Worm (Caenorhabditis elegans): ENCODE results near the gene ccm-2.

Gene ccm-2

DNA sequence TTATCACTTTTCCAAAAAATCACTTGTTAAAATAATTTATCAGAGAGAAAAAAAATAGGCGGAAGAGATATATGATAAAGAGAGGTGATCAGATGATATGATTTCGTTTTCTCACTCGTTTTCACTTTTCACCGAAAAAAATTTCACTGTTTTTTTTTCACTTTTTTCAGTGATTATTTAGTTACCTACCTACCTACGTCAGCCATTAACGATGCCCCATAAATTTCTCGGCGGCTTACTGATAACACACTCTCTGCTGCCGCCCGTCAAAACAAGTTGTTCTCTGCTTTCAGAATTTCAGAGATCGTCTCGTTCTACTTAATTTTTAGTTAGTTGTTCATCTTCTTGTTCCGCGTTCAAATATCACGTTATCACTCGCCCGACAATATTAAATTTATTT, 32.4 kb downstream of the ccm-2 start:
- TF ChIP-seq tbx-11 (GFP tag; IDR thresholded peaks at IDR 0.05): no peak
- no peak for TF ChIP-seq ets-7 (tag; optimal IDR thresholded peaks at IDR 0.05)
- TF ChIP-seq ceh-13 (GFP tag; optimal IDR thresholded peaks at IDR 0.05): no peak
- TF ChIP-seq flt-1 (GFP tag; IDR thresholded peaks at IDR 0.05): no peak
- TF ChIP-seq sea-1 (GFP tag; conservative IDR thresholded peaks at IDR 0.05): no peak
- TF ChIP-seq hmbx-1 (tag; optimal IDR thresholded peaks at IDR 0.05): no peak
- no peak for TF ChIP-seq hmg-4 (GFP tag; optimal IDR thresholded peaks at IDR 0.05)
- TF ChIP-seq pes-1 (GFP tag; IDR thresholded peaks at IDR 0.05): no peak

DNA sequence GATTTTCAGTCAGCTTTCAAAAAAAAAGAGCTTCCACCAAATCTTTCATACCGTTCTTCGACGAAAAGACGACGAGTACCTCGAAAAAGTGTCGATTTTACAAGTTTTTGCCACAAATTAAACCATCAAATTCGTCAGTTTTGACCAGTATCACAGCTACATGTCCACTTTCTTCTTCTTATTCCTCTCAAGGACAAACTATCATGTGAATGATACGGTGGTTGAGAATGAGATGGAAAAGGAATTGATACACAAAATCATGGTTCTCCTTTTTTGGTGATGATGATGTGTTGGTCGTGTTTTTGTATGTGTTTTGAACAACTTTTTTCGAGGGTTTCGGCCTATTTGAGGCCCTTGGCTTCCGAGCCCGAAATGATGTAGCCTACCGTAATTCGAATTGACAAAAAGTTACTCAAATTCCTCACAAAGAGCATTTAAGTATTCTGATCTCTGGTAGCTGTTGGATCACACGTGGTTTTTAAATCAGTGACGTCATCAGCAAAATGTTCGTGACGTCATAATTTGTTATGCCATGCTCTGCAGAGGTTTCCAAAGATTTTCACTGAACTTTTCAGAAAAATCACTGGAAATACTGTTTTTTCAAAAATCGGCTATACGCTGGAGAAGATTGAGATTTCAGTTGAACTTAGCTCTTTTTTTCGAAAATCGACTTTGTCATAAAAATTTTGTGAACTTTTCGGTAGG, 33.6 kb downstream of the ccm-2 start:
- no peak for TF ChIP-seq hmbx-1 (tag; optimal IDR thresholded peaks at IDR 0.05)
- TF ChIP-seq ceh-36 (tag; optimal IDR thresholded peaks at IDR 0.05): no peak
- TF ChIP-seq flt-1 (GFP tag; IDR thresholded peaks at IDR 0.05): no peak
- TF ChIP-seq hnd-1 (tag; optimal IDR thresholded peaks at IDR 0.05): no peak
- TF ChIP-seq sea-1 (GFP tag; conservative IDR thresholded peaks at IDR 0.05): no peak
- TF ChIP-seq tra-4 (tag; optimal IDR thresholded peaks at IDR 0.05): no peak
- TF ChIP-seq tbx-11 (GFP tag; IDR thresholded peaks at IDR 0.05): no peak
- no peak for TF ChIP-seq B0310.2 (tag; optimal IDR thresholded peaks at IDR 0.05)
- TF ChIP-seq aly-1 (tag; optimal IDR thresholded peaks at IDR 0.05): no peak
- TF ChIP-seq scrt-1 (GFP tag; IDR thresholded peaks at IDR 0.05): no peak
- no peak for TF ChIP-seq F13C5.2 (tag; optimal IDR thresholded peaks at IDR 0.05)
- TF ChIP-seq tbx-37 (GFP tag; conservative IDR thresholded peaks at IDR 0.05): no peak
- TF ChIP-seq pes-1 (GFP tag; IDR thresholded peaks at IDR 0.05): no peak

DNA sequence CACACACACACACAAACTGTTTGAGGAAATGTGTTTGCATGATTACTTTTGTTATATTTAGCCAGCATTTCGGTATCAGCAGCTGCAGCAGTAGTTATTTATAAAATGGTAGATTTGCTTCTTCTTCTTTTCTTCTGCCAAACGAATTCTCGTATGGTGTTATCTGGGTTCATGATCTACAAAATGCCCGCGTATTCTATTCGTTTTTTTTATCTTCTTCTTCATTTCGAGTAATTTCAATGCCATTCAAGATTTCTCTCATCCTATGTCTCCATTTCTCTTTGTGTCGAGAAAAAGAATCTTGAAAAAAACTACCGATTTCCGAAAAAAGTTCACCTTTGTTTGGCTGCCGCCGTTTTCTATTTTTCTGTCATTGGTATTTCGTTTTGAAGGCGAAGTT, 34.6 kb downstream of the ccm-2 start:
- no peak for TF ChIP-seq hmbx-1 (tag; optimal IDR thresholded peaks at IDR 0.05)
- no peak for TF ChIP-seq scrt-1 (GFP tag; IDR thresholded peaks at IDR 0.05)
- TF ChIP-seq F13C5.2 (tag; optimal IDR thresholded peaks at IDR 0.05): no peak
- no peak for TF ChIP-seq tra-4 (tag; optimal IDR thresholded peaks at IDR 0.05)
- no peak for TF ChIP-seq pes-1 (GFP tag; IDR thresholded peaks at IDR 0.05)
- TF ChIP-seq ceh-36 (tag; optimal IDR thresholded peaks at IDR 0.05): no peak
- no peak for TF ChIP-seq tbx-37 (GFP tag; conservative IDR thresholded peaks at IDR 0.05)
- no peak for TF ChIP-seq ceh-13 (GFP tag; optimal IDR thresholded peaks at IDR 0.05)
- TF ChIP-seq aly-1 (tag; optimal IDR thresholded peaks at IDR 0.05): no peak
- TF ChIP-seq ets-7 (tag; optimal IDR thresholded peaks at IDR 0.05): no peak
- TF ChIP-seq ama-1 (optimal IDR thresholded peaks at IDR 0.05): no peak
- TF ChIP-seq flt-1 (GFP tag; IDR thresholded peaks at IDR 0.05): no peak
- no peak for TF ChIP-seq B0310.2 (tag; optimal IDR thresholded peaks at IDR 0.05)
- no peak for TF ChIP-seq hmg-4 (GFP tag; optimal IDR thresholded peaks at IDR 0.05)
- no peak for TF ChIP-seq hnd-1 (tag; optimal IDR thresholded peaks at IDR 0.05)

DNA sequence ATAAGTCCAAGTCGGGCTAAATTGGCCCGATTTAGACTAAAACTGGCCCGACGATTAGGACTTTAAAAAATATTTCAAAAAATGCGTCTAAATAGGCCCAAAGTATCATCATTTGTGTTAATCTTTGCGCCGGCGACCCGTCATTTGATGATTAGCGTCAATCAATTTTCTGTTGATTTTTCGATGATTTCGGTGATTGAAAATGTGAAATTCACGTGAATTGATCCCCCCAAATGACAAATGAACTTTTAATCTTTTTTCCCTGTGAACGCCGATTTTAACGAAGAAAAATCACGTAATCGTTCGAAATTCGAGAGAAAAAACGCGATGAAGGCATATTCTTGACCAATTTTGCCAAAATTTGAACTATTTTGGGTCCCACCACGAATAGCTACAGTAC, 37.6 kb downstream of the ccm-2 start:
- no peak for TF ChIP-seq F13C5.2 (tag; optimal IDR thresholded peaks at IDR 0.05)
- no peak for TF ChIP-seq sea-1 (GFP tag; conservative IDR thresholded peaks at IDR 0.05)
- TF ChIP-seq ceh-36 (tag; optimal IDR thresholded peaks at IDR 0.05): no peak
- TF ChIP-seq ama-1 (optimal IDR thresholded peaks at IDR 0.05): no peak
- TF ChIP-seq B0310.2 (tag; optimal IDR thresholded peaks at IDR 0.05): no peak
- TF ChIP-seq scrt-1 (GFP tag; IDR thresholded peaks at IDR 0.05): no peak
- no peak for TF ChIP-seq hmg-4 (GFP tag; optimal IDR thresholded peaks at IDR 0.05)
- no peak for TF ChIP-seq pes-1 (GFP tag; IDR thresholded peaks at IDR 0.05)
- no peak for TF ChIP-seq aly-1 (tag; optimal IDR thresholded peaks at IDR 0.05)
- TF ChIP-seq flt-1 (GFP tag; IDR thresholded peaks at IDR 0.05): no peak
- no peak for TF ChIP-seq tra-4 (tag; optimal IDR thresholded peaks at IDR 0.05)
- no peak for TF ChIP-seq ets-7 (tag; optimal IDR thresholded peaks at IDR 0.05)

DNA sequence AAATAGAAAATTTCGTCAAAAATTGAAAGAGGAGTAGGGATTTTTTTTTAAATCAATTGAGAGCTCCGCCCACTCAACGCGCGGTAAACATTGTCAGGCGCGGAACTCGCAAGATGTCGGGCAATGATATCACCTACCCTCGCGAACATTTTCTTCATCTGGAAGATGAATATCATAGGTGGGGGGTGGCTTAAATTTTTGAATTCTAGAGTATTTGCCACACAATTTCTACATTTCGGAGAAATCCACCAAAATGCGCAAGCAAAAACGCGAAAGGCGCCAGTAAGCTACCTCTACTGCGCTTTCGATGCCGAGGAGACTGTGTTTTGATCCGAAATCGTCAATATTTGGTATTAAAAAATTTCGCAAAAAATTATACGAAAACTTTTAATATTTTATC, 44.1 kb downstream of the ccm-2 start:
- TF ChIP-seq tra-4 (tag; optimal IDR thresholded peaks at IDR 0.05): no peak
- TF ChIP-seq hmg-4 (GFP tag; optimal IDR thresholded peaks at IDR 0.05): no peak
- no peak for TF ChIP-seq F13C5.2 (tag; optimal IDR thresholded peaks at IDR 0.05)
- no peak for TF ChIP-seq aly-1 (tag; optimal IDR thresholded peaks at IDR 0.05)
- TF ChIP-seq pes-1 (GFP tag; IDR thresholded peaks at IDR 0.05): no peak
- TF ChIP-seq B0310.2 (tag; optimal IDR thresholded peaks at IDR 0.05): no peak
- no peak for TF ChIP-seq ama-1 (optimal IDR thresholded peaks at IDR 0.05)
- TF ChIP-seq tbx-37 (GFP tag; conservative IDR thresholded peaks at IDR 0.05): no peak
- TF ChIP-seq ceh-13 (GFP tag; optimal IDR thresholded peaks at IDR 0.05): no peak
- no peak for TF ChIP-seq tbx-11 (GFP tag; IDR thresholded peaks at IDR 0.05)
- TF ChIP-seq sea-1 (GFP tag; conservative IDR thresholded peaks at IDR 0.05): no peak
- no peak for TF ChIP-seq hmbx-1 (tag; optimal IDR thresholded peaks at IDR 0.05)
- no peak for TF ChIP-seq ceh-36 (tag; optimal IDR thresholded peaks at IDR 0.05)
- TF ChIP-seq scrt-1 (GFP tag; IDR thresholded peaks at IDR 0.05): no peak
- TF ChIP-seq hnd-1 (tag; optimal IDR thresholded peaks at IDR 0.05): no peak
- no peak for TF ChIP-seq ets-7 (tag; optimal IDR thresholded peaks at IDR 0.05)

DNA sequence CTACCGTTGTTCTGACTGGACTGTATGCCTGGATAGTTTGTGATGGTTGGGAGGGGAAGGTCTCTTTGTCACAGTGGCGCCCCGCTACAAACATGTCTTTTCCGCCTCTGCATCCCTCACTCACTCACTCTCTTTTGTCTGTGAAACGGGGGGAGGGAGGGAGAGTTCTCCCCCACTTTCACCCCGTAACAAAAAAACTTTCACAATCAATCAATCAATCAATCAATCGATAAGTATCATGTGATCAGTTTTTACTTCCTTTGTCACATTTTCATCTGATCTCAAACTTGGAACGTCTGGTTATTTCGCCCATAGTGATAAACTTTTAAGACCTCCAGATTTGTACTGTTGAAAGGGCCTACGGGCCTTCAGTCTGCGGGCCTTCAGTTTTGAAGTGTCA, 57.2 kb downstream of the ccm-2 start:
- no peak for TF ChIP-seq pes-1 (GFP tag; IDR thresholded peaks at IDR 0.05)
- TF ChIP-seq aly-1 (tag; optimal IDR thresholded peaks at IDR 0.05): no peak
- no peak for TF ChIP-seq ama-1 (optimal IDR thresholded peaks at IDR 0.05)
- TF ChIP-seq ceh-13 (GFP tag; optimal IDR thresholded peaks at IDR 0.05): no peak
- no peak for TF ChIP-seq tra-4 (tag; optimal IDR thresholded peaks at IDR 0.05)

DNA sequence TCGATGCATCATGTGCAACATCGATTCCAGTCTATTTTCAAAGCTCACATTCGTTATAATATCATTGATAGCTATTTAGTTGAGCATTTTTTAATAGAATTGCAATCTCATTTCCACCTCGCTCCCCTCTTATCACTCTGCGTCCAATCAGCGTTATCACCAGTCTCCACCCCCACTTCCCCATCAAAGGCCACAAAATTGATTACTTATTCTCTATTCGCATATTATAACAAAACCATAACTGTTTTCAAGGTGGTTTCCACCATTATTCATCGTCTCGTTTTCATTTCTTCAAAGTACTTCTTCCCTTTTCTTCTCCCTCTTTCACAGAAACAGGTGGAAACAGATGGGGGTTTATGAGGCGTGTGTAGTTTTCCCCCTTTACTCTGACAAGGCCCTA, 58.2 kb downstream of the ccm-2 start:
- no peak for TF ChIP-seq scrt-1 (GFP tag; IDR thresholded peaks at IDR 0.05)
- no peak for TF ChIP-seq aly-1 (tag; optimal IDR thresholded peaks at IDR 0.05)
- TF ChIP-seq pes-1 (GFP tag; IDR thresholded peaks at IDR 0.05): no peak
- TF ChIP-seq sea-1 (GFP tag; conservative IDR thresholded peaks at IDR 0.05): no peak
- no peak for TF ChIP-seq hnd-1 (tag; optimal IDR thresholded peaks at IDR 0.05)
- no peak for TF ChIP-seq hmg-4 (GFP tag; optimal IDR thresholded peaks at IDR 0.05)
- no peak for TF ChIP-seq flt-1 (GFP tag; IDR thresholded peaks at IDR 0.05)
- TF ChIP-seq tbx-37 (GFP tag; conservative IDR thresholded peaks at IDR 0.05): no peak
- TF ChIP-seq ceh-36 (tag; optimal IDR thresholded peaks at IDR 0.05): no peak
- no peak for TF ChIP-seq hmbx-1 (tag; optimal IDR thresholded peaks at IDR 0.05)
- no peak for TF ChIP-seq ets-7 (tag; optimal IDR thresholded peaks at IDR 0.05)
- TF ChIP-seq ceh-13 (GFP tag; optimal IDR thresholded peaks at IDR 0.05): no peak
- no peak for TF ChIP-seq tra-4 (tag; optimal IDR thresholded peaks at IDR 0.05)
- TF ChIP-seq ama-1 (optimal IDR thresholded peaks at IDR 0.05): no peak
- TF ChIP-seq tbx-11 (GFP tag; IDR thresholded peaks at IDR 0.05): no peak
- no peak for TF ChIP-seq F13C5.2 (tag; optimal IDR thresholded peaks at IDR 0.05)
